Worm (Caenorhabditis elegans): Measurements from ENCODE around the gene vmo-1.
A peak's percentile ranks its signal among the peaks of the same experiment; 100 is the strongest.

Gene vmo-1

ce11 chrV:20551096-20551495 is 1.8 kb downstream of the vmo-1 start, which contains the start of gene Y38H6C.20:
Gene Y38H6C.20, minus strand, starts transcription at chrV:20551196.
- TF ChIP-seq lsy-2 (tag; optimal IDR thresholded peaks at IDR 0.05) (no peak), nhr-21 (tag; optimal IDR thresholded peaks at IDR 0.05) (no peak), lin-13 (GFP tag; optimal IDR thresholded peaks at IDR 0.05) (no peak), mdl-1 (tag; optimal IDR thresholded peaks at IDR 0.05) (no peak), R02D3.7 (tag; optimal IDR thresholded peaks at IDR 0.05) (no peak), gmeb-1 (tag; optimal IDR thresholded peaks at IDR 0.05) (no peak), nhr-25 (tag; optimal IDR thresholded peaks at IDR 0.05) (no peak), egl-27 (tag; optimal IDR thresholded peaks at IDR 0.05) (no peak), ztf-4 (tag; optimal IDR thresholded peaks at IDR 0.05) (no peak), sem-4 (tag; optimal IDR thresholded peaks at IDR 0.05) (no peak), mab-5 (tag; optimal IDR thresholded peaks at IDR 0.05) (no peak), C34F6.9 (tag; optimal IDR thresholded peaks at IDR 0.05) (no peak), mbf-1 (tag; optimal IDR thresholded peaks at IDR 0.05) (no peak), sma-3 (GFP tag; optimal IDR thresholded peaks at IDR 0.05) (no peak), nhr-129 (tag; optimal IDR thresholded peaks at IDR 0.05) (no peak), dmd-4 (tag; optimal IDR thresholded peaks at IDR 0.05) (no peak), peb-1 (tag; optimal IDR thresholded peaks at IDR 0.05) (no peak), nhr-237 (tag; optimal IDR thresholded peaks at IDR 0.05) (no peak), unc-62 (GFP tag; optimal IDR thresholded peaks at IDR 0.05) (no peak), snpc-4 (tag; optimal IDR thresholded peaks at IDR 0.05) (no peak)

ce11 chrV:20547048-20547447 is 5.8 kb downstream of the vmo-1 start, which contains the start of gene Y38H6C.18:
Gene Y38H6C.18, minus strand, starts transcription at chrV:20547148.
- TF ChIP-seq sem-4 (tag; optimal IDR thresholded peaks at IDR 0.05) (no peak), sma-3 (GFP tag; optimal IDR thresholded peaks at IDR 0.05) (no peak), ama-1 (optimal IDR thresholded peaks at IDR 0.05) (no peak), nhr-77 (tag; optimal IDR thresholded peaks at IDR 0.05) (no peak), nhr-21 (tag; optimal IDR thresholded peaks at IDR 0.05) (no peak), crh-2 (tag; optimal IDR thresholded peaks at IDR 0.05) (no peak), unc-62 (GFP tag; optimal IDR thresholded peaks at IDR 0.05) (no peak), blmp-1 (tag; optimal IDR thresholded peaks at IDR 0.05; ENCODE audit: insufficient read depth) (no peak), ceh-82 (tag; optimal IDR thresholded peaks at IDR 0.05) (no peak), nhr-237 (tag; optimal IDR thresholded peaks at IDR 0.05) (no peak), aly-2 (tag; optimal IDR thresholded peaks at IDR 0.05) (no peak), F13H6.1 (tag; optimal IDR thresholded peaks at IDR 0.05) (no peak), nhr-25 (tag; optimal IDR thresholded peaks at IDR 0.05) (no peak), ztf-11 (tag; optimal IDR thresholded peaks at IDR 0.05) (no peak), gmeb-1 (tag; optimal IDR thresholded peaks at IDR 0.05) (no peak), mab-5 (tag; optimal IDR thresholded peaks at IDR 0.05) (no peak), lsy-2 (tag; optimal IDR thresholded peaks at IDR 0.05) (no peak), elt-1 (tag; optimal IDR thresholded peaks at IDR 0.05) (no peak)

- TF ChIP-seq elt-3 (tag; optimal IDR thresholded peaks at IDR 0.05) (no peak), fos-1 (tag; optimal IDR thresholded peaks at IDR 0.05) (peak; percentile 10)
Measured at ce11 chrV:20545742-20546141, 7.1 kb downstream of the vmo-1 start.

ce11 chrV:20544610-20545009 is 8.3 kb downstream of the vmo-1 start:
- TF ChIP-seq skn-1 (tag; optimal IDR thresholded peaks at IDR 0.05) (peak; percentile 79), gmeb-1 (tag; optimal IDR thresholded peaks at IDR 0.05) (peak; percentile 19), peb-1 (tag; optimal IDR thresholded peaks at IDR 0.05) (no peak), ama-1 (optimal IDR thresholded peaks at IDR 0.05) (no peak)

- TF ChIP-seq skn-1 (tag; optimal IDR thresholded peaks at IDR 0.05) (no peak), C34F6.9 (tag; optimal IDR thresholded peaks at IDR 0.05) (no peak), egl-27 (tag; optimal IDR thresholded peaks at IDR 0.05) (no peak), ztf-1 (GFP tag; conservative IDR thresholded peaks at IDR 0.05) (no peak), mab-5 (tag; optimal IDR thresholded peaks at IDR 0.05) (no peak), fos-1 (tag; optimal IDR thresholded peaks at IDR 0.05) (no peak), nhr-12 (tag; optimal IDR thresholded peaks at IDR 0.05) (no peak), lin-11 (tag; optimal IDR thresholded peaks at IDR 0.05) (no peak)
Measured at ce11 chrV:20544092-20544491, 8.8 kb downstream of the vmo-1 start, which contains the start of gene slc-36.3. Gene slc-36.3, minus strand, starts transcription at chrV:20544192.

All from whole organism, L2 larva.